Worm (Caenorhabditis elegans): Measurements from ENCODE around the gene F55G1.1.

- TF ChIP-seq ama-1 (optimal IDR thresholded peaks at IDR 0.05) (no peak), ama-1 (GFP tag; optimal IDR thresholded peaks at IDR 0.05) (no peak), hmg-20 (GFP tag; IDR thresholded peaks at IDR 0.05) (no peak), hmg-1.2 (GFP tag; IDR thresholded peaks at IDR 0.05) (no peak), B0336.3 (GFP tag; IDR thresholded peaks at IDR 0.05) (no peak), ets-4 (GFP tag; optimal IDR thresholded peaks at IDR 0.05) (no peak), madf-8 (GFP tag; conservative IDR thresholded peaks at IDR 0.05) (no peak)
Measured at ce11 chrIV:7507305-7507704, 15.7 kb downstream of the F55G1.1 start.

Measured in whole organism, young adult.